Fruit fly (Drosophila melanogaster): ENCODE results near the gene Tie.

The Tie gene

dm6 chr3L:4553395-4553794 is 21.4 kb upstream of the Tie start (continued):
- TF ChIP-seq dl (GFP tag; optimal IDR thresholded peaks at IDR 0.05; ENCODE audit: insufficient read depth in 1 of 2, partially characterized antibody in 2 of 2) (peak; percentile 44 to 61), rgr (GFP tag; optimal IDR thresholded peaks at IDR 0.05) (no peak), ey (GFP tag; optimal IDR thresholded peaks at IDR 0.05) (no peak), usp (GFP tag; optimal IDR thresholded peaks at IDR 0.05) (no peak), N (GFP tag; optimal IDR thresholded peaks at IDR 0.05) (peak; percentile 28)

dm6 chr3L:4551810-4552209 is 19.9 kb upstream of the Tie start:
- TF ChIP-seq OdsH (GFP tag; optimal IDR thresholded peaks at IDR 0.05) (no peak), fru (GFP tag; optimal IDR thresholded peaks at IDR 0.05) (no peak), Hr83 (GFP tag; optimal IDR thresholded peaks at IDR 0.05; ENCODE audit: poor library complexity, severe bottlenecking) (no peak), Jra (GFP tag; optimal IDR thresholded peaks at IDR 0.05) (no peak), Rel (GFP tag; optimal IDR thresholded peaks at IDR 0.05) (no peak), Rel (tag; optimal IDR thresholded peaks at IDR 0.05) (no peak), usp (GFP tag; optimal IDR thresholded peaks at IDR 0.05) (no peak), rgr (GFP tag; optimal IDR thresholded peaks at IDR 0.05) (no peak), br (GFP tag; optimal IDR thresholded peaks at IDR 0.05) (no peak), CG32264 (GFP tag; optimal IDR thresholded peaks at IDR 0.05) (no peak), CrebA (GFP tag; optimal IDR thresholded peaks at IDR 0.05; ENCODE audit: borderline replicate concordance) (no peak)

dm6 chr3L:4550153-4550802 is 18.3 kb upstream of the Tie start:
- TF ChIP-seq Rel (GFP tag; optimal IDR thresholded peaks at IDR 0.05) (no peak), Rel (tag; optimal IDR thresholded peaks at IDR 0.05) (peak; percentile 51), h (GFP tag; optimal IDR thresholded peaks at IDR 0.05) (no peak), Jra (GFP tag; optimal IDR thresholded peaks at IDR 0.05) (no peak), sv (GFP tag; optimal IDR thresholded peaks at IDR 0.05) (no peak), dsf (GFP tag; optimal IDR thresholded peaks at IDR 0.05; ENCODE audit: borderline replicate concordance) (no peak), dmrt93B (GFP tag; optimal IDR thresholded peaks at IDR 0.05) (no peak), psq (GFP tag; optimal IDR thresholded peaks at IDR 0.05) (no peak)

- no peak for TF ChIP-seq usp (GFP tag; optimal IDR thresholded peaks at IDR 0.05)
- no peak for TF ChIP-seq Rel (GFP tag; optimal IDR thresholded peaks at IDR 0.05)
- TF ChIP-seq Rel (tag; optimal IDR thresholded peaks at IDR 0.05): peak; percentile 54
Measured at dm6 chr3L:4549341-4549740, 17.4 kb upstream of the Tie start.

dm6 chr3L:4548380-4548779 is 16.4 kb upstream of the Tie start:
- TF ChIP-seq pan (optimal IDR thresholded peaks at IDR 0.05) (no peak), Abd-B (GFP tag; optimal IDR thresholded peaks at IDR 0.05) (no peak), sv (GFP tag; optimal IDR thresholded peaks at IDR 0.05) (no peak), fru (GFP tag; optimal IDR thresholded peaks at IDR 0.05) (no peak), Hnf4 (GFP tag; optimal IDR thresholded peaks at IDR 0.05) (no peak), tai (GFP tag; optimal IDR thresholded peaks at IDR 0.05) (no peak), brk (GFP tag; optimal IDR thresholded peaks at IDR 0.05) (no peak), CG9705 (GFP tag; optimal IDR thresholded peaks at IDR 0.05) (no peak)

dm6 chr3L:4546650-4547049 is 14.7 kb upstream of the Tie start:
- no peak for TF ChIP-seq GATAd (GFP tag; optimal IDR thresholded peaks at IDR 0.05)
- TF ChIP-seq Mio (GFP tag; optimal IDR thresholded peaks at IDR 0.05): no peak
- peak; percentile 29 for TF ChIP-seq Rel (GFP tag; optimal IDR thresholded peaks at IDR 0.05)
- TF ChIP-seq Rel (tag; optimal IDR thresholded peaks at IDR 0.05): no peak
- peak; percentile 22 for TF ChIP-seq woc (GFP tag; optimal IDR thresholded peaks at IDR 0.05)
- TF ChIP-seq HLH106 (tag; optimal IDR thresholded peaks at IDR 0.05): peak; percentile 67
- no peak for TF ChIP-seq usp (GFP tag; optimal IDR thresholded peaks at IDR 0.05)
- TF ChIP-seq Dfd (GFP tag; optimal IDR thresholded peaks at IDR 0.05): no peak
- peak; percentile 54 for TF ChIP-seq br (GFP tag; optimal IDR thresholded peaks at IDR 0.05)
- no peak for TF ChIP-seq sage (GFP tag; optimal IDR thresholded peaks at IDR 0.05)
- TF ChIP-seq jim (GFP tag; optimal IDR thresholded peaks at IDR 0.05): no peak
- no peak for TF ChIP-seq Vsx2 (GFP tag; optimal IDR thresholded peaks at IDR 0.05; ENCODE audit: partially characterized antibody)
- no peak for TF ChIP-seq Hr78 (GFP tag; optimal IDR thresholded peaks at IDR 0.05)
- peak; percentile 20 for TF ChIP-seq sv (GFP tag; optimal IDR thresholded peaks at IDR 0.05)
- TF ChIP-seq dsf (GFP tag; optimal IDR thresholded peaks at IDR 0.05; ENCODE audit: borderline replicate concordance): no peak
- peak; percentile 76 for TF ChIP-seq OdsH (GFP tag; optimal IDR thresholded peaks at IDR 0.05)
- no peak for TF ChIP-seq N (GFP tag; optimal IDR thresholded peaks at IDR 0.05)
- peak; percentile 54 for TF ChIP-seq brk (GFP tag; optimal IDR thresholded peaks at IDR 0.05)
- peak in 1 of 2 experiments; percentile 64 for TF ChIP-seq foxo (GFP tag; optimal IDR thresholded peaks at IDR 0.05)
- TF ChIP-seq CrebA (GFP tag; optimal IDR thresholded peaks at IDR 0.05; ENCODE audit: borderline replicate concordance): no peak
- TF ChIP-seq Myc (optimal IDR thresholded peaks at IDR 0.05): no peak
- TF ChIP-seq dmrt93B (GFP tag; optimal IDR thresholded peaks at IDR 0.05): peak; percentile 29
- TF ChIP-seq Hnf4 (GFP tag; optimal IDR thresholded peaks at IDR 0.05): peak; percentile 53
- TF ChIP-seq CG32264 (GFP tag; optimal IDR thresholded peaks at IDR 0.05): no peak
- peak; percentile 67 for TF ChIP-seq rgr (GFP tag; optimal IDR thresholded peaks at IDR 0.05)
- peak; percentile 65 for TF ChIP-seq fru (GFP tag; optimal IDR thresholded peaks at IDR 0.05)
- TF ChIP-seq psq (GFP tag; optimal IDR thresholded peaks at IDR 0.05): peak; percentile 66
- peak; percentile 44 for TF ChIP-seq tai (GFP tag; optimal IDR thresholded peaks at IDR 0.05)
- no peak for TF ChIP-seq Hr83 (GFP tag; optimal IDR thresholded peaks at IDR 0.05; ENCODE audit: poor library complexity, severe bottlenecking)
- no peak for TF ChIP-seq Dif (GFP tag; optimal IDR thresholded peaks at IDR 0.05; ENCODE audit: partially characterized antibody)

All from whole organism, wandering third instar larva.